Fruit fly (Drosophila melanogaster): Measurements from ENCODE around the gene Rac1.

Gene Rac1

dm6 chr3L:1264998-1265397 is 37.5 kb downstream of the Rac1 start:
- peak; percentile 50 for TF ChIP-seq sens (GFP tag)
- TF ChIP-seq sd (tag; optimal IDR thresholded peaks at IDR 0.05): peak; percentile 9
- TF ChIP-seq CG2202 (tag; optimal IDR thresholded peaks at IDR 0.05): no peak

- no peak for TF ChIP-seq Hr39 (optimal IDR thresholded peaks at IDR 0.05)
- TF ChIP-seq dpn (GFP tag; optimal IDR thresholded peaks at IDR 0.05): no peak
- no peak for TF ChIP-seq Rx (GFP tag; IDR thresholded peaks at IDR 0.05)
- TF ChIP-seq CG34422 (GFP tag; IDR thresholded peaks at IDR 0.05): no peak
- TF ChIP-seq Sry-β (GFP tag; optimal IDR thresholded peaks at IDR 0.05): no peak
- TF ChIP-seq sr (GFP tag; IDR thresholded peaks at IDR 0.05): no peak
- TF ChIP-seq gem (tag; optimal IDR thresholded peaks at IDR 0.05): no peak
- 0 out of 3 replicates have a peak, but pooled peaks have one; percentile 50 for TF ChIP-seq CG11695 (GFP tag; IDR thresholded peaks at IDR 0.05)
- TF ChIP-seq Spps (tag; optimal IDR thresholded peaks at IDR 0.05): no peak
- no peak for TF ChIP-seq CG4854 (GFP tag; optimal IDR thresholded peaks at IDR 0.05)
- TF ChIP-seq CG2678 (tag; optimal IDR thresholded peaks at IDR 0.05): peak; percentile 62
- TF ChIP-seq CG4282 (GFP tag; optimal IDR thresholded peaks at IDR 0.05): no peak
- TF ChIP-seq fru (optimal IDR thresholded peaks at IDR 0.05): no peak
- peak; percentile 28 for TF ChIP-seq Dek (tag; optimal IDR thresholded peaks at IDR 0.05)
- TF ChIP-seq CG11723 (GFP tag; optimal IDR thresholded peaks at IDR 0.05): no peak
- no peak for TF ChIP-seq fd102C (GFP tag; optimal IDR thresholded peaks at IDR 0.05)
- no peak for TF ChIP-seq ERR (GFP tag; optimal IDR thresholded peaks at IDR 0.05)
- no peak for TF ChIP-seq zfh1 (GFP tag; IDR thresholded peaks at IDR 0.05)
- TF ChIP-seq CG11247 (GFP tag; IDR thresholded peaks at IDR 0.05): no peak
- TF ChIP-seq CG14441 (GFP tag; IDR thresholded peaks at IDR 0.05): peak; percentile 41; the same call in 1 of the 2 replicates
- no peak for TF ChIP-seq p53 (GFP tag; optimal IDR thresholded peaks at IDR 0.05)
- TF ChIP-seq Ets97D (GFP tag; optimal IDR thresholded peaks at IDR 0.05): no peak
- no peak for TF ChIP-seq CG8359 (GFP tag; optimal IDR thresholded peaks at IDR 0.05; ENCODE audit: borderline replicate concordance)
- TF ChIP-seq CG3726 (GFP tag; IDR thresholded peaks at IDR 0.05): no peak
- no peak for TF ChIP-seq peb (GFP tag; IDR thresholded peaks at IDR 0.05)
- no peak for TF ChIP-seq CG42726 (GFP tag; IDR thresholded peaks at IDR 0.05; ENCODE audit: partially characterized antibody)
- TF ChIP-seq Neu2 (GFP tag; optimal IDR thresholded peaks at IDR 0.05; ENCODE audit: borderline replicate concordance): no peak
- no peak for TF ChIP-seq CG4707 (GFP tag; optimal IDR thresholded peaks at IDR 0.05)
- TF ChIP-seq gsb-n (tag; optimal IDR thresholded peaks at IDR 0.05): no peak
- TF ChIP-seq Fer1 (GFP tag; optimal IDR thresholded peaks at IDR 0.05): no peak
- no peak for TF ChIP-seq Dbx (GFP tag; IDR thresholded peaks at IDR 0.05)
- no peak for TF ChIP-seq NK7.1 (GFP tag; optimal IDR thresholded peaks at IDR 0.05)
- no peak for TF ChIP-seq HLHmδ (GFP tag; optimal IDR thresholded peaks at IDR 0.05)
- TF ChIP-seq Lim3 (GFP tag; IDR thresholded peaks at IDR 0.05): no peak
- TF ChIP-seq HmgZ (tag; optimal IDR thresholded peaks at IDR 0.05): no peak
- TF ChIP-seq CG13894 (tag; optimal IDR thresholded peaks at IDR 0.05): no peak
- no peak for TF ChIP-seq Lpt (GFP tag; optimal IDR thresholded peaks at IDR 0.05)
- no peak for TF ChIP-seq Dad (GFP tag; optimal IDR thresholded peaks at IDR 0.05)
- TF ChIP-seq YL-1 (GFP tag; optimal IDR thresholded peaks at IDR 0.05): no peak
- no peak for TF ChIP-seq CG6654 (GFP tag; optimal IDR thresholded peaks at IDR 0.05)
- peak; percentile 18 for TF ChIP-seq sd (tag; optimal IDR thresholded peaks at IDR 0.05)
- no peak for TF ChIP-seq CG11085 (GFP tag; IDR thresholded peaks at IDR 0.05)
- no peak for TF ChIP-seq Dip2 (GFP tag; IDR thresholded peaks at IDR 0.05)
- no peak for TF ChIP-seq tx (GFP tag; optimal IDR thresholded peaks at IDR 0.05)
- TF ChIP-seq Oli (tag; optimal IDR thresholded peaks at IDR 0.05): no peak
- TF ChIP-seq GATAe (GFP tag; conservative IDR thresholded peaks at IDR 0.05): no peak
- no peak for TF ChIP-seq D19A (tag; optimal IDR thresholded peaks at IDR 0.05)
- TF ChIP-seq Meics (GFP tag; optimal IDR thresholded peaks at IDR 0.05): peak; percentile 34
- no peak for TF ChIP-seq twi (tag; optimal IDR thresholded peaks at IDR 0.05)
Observed at dm6 chr3L:1258547-1258946, 43.9 kb downstream of the Rac1 start.

All from whole organism, embryonic.